Worm (Caenorhabditis elegans) whole organism, dauer: Measurements from ENCODE around the gene T22F7.1.

Experiments used
- unc-62 ChIP-seq: sonication (generic microtip); optimal IDR thresholded peaks from 2 replicates; lab custom pipeline; 2017; ENCODE audit warnings: missing biosample characterization, missing genetic modification reagents, missing genetic modification characterization

The T22F7.1 gene

DNA sequence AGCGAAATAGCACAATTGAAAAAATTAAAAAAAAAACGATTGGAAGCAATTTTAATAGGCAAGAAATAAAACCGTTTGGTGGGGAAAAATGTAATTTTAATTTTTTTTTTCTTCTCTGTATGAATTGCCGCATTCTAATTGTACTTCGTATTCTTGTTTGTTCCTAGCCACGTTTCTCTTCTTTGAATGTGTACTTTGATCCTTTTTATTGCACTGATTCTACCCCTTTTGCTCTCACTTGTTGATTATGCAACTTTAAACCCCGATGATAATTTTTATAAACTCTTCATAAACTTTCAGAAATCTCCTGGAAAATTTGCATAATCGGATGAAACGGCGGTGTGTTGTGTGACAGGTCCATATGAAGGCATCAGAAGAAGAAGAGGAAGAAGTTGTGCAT, at the start of gene T22F7.1:
T22F7.1 (plus strand) TSS at position 301 of the 400 bp plus-strand sequence.
- no peak for TF ChIP-seq unc-62 (GFP tag; lab: Kevin White, UChicago)

DNA sequence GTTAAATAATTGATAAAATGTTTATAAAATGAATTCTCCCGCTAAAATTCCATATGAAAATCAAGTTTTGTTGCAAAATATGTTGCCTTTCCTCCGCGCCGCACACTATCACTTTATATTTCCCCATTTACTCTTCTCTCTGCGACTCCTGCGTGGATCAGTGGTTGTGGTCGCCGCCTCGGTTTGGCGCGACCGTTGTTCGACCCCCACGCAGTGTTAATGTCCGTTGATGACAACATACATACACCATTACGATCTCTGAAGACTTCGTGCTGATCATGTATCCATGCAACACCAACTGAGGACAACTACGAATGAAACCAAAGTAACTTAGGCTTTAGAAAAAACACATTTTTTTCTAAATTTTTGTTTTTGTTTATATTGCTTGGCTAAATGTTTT, 39.3 kb upstream of the T22F7.1 start:
- TF ChIP-seq unc-62 (GFP tag; lab: Kevin White, UChicago): no peak

DNA sequence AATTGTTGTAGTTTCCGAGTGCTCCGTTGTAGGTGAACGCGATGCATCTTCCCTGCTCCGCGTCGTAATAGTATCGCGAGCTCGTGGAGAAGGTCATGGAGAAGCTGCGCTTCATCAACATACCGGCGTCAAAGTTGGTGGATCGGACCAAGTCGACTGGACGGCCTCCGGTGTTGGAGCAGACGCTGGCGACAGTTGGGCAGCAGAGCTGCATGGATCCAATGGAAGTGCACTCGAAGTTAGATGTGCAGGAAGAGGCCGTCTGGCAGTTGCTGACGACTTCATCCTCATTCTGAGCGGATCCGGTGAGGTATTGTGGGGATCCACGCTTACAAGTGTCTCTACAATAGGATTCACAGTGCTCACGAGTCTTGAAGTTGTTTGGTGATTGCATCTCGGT, 32.8 kb upstream of the T22F7.1 start:
- no peak for TF ChIP-seq unc-62 (GFP tag; lab: Kevin White, UChicago)

DNA sequence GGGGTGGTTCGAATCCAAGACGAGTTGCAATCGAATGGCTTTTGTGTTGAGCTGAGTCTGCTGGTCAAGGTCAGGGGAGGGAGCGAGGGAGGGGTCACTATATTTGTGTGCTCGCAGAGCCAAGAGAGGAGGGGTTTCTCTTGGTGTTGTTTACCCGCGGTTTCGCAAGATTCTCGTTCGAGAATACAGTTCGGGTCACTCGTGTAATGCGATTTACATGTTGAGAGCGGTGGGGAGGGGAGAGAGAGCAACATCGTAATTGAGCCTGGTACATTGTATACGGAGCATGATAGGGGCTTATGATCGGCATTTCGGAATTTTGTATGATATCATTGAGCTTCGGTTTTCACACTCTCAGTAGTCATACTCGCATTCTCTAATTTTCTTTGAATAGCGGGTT, 29.7 kb upstream of the T22F7.1 start, which contains the start of gene F30H5.3:
F30H5.3 (minus strand) TSS at position 101 of the 400 bp plus-strand sequence.
- no peak for TF ChIP-seq unc-62 (GFP tag; lab: Kevin White, UChicago)

DNA sequence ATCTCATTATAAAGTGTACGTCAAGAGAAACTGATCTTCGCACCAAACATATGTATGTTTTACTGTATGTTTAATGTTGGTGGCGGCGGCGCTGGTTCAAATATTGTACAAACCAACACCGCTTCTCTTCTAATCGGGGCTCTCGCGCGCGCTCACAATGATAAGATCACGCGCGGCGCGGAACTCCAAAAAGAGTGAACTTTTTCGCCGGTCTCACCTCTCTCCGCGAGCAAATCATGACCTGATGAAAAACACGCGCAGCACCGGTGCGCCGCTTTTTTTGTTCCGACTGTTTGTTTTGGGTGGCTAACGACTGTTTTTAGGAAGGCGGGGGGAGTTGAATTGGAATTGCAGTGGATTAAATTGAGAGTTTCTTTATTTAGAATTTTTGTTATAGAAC, 28.5 kb upstream of the T22F7.1 start:
- TF ChIP-seq unc-62 (GFP tag; lab: Kevin White, UChicago): no peak

DNA sequence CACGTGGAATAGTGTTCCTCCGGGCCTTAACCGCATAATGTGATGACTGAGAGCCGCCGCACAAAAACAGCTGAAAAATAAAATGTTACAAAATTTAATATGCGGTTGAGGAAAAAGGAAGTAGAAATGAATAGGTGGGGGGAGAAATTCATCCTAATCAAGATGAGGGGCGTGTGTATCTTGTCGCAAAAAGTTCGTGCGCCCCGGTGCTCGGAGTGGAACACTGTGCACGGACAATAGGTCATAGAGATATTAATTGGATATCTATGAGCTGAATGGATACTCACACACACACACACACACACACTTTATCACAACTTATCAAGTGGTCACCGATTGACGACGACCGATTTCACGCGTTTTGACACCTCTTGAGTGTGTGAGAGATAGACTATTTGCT, 17.9 kb upstream of the T22F7.1 start, which contains the start of gene T22F7.3:
T22F7.3 (minus strand) TSS at position 101 of the 400 bp plus-strand sequence.
- no peak for TF ChIP-seq unc-62 (GFP tag; lab: Kevin White, UChicago)

DNA sequence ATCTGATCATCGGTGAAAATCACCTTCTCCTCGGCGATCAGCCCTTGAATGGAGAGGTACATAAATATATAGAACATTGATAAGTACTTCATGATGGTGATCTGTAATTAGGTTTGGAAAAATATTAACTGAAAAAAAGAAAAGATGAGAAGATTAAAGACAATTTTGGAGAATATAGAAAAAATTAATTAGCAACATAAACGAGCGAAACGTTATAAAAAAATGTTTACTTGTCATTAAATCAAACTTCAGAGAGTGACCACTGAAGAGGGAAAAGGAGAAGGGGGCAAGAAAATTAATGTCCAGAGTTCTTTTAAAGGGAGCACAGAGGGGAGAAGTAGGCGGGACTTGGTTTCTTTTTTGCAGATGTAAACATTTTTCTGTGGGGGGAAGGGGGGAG, 15.0 kb upstream of the T22F7.1 start, which contains the start of gene T22F7.4:
T22F7.4 (minus strand) TSS at position 101 of the 400 bp plus-strand sequence.
- TF ChIP-seq unc-62 (GFP tag; lab: Kevin White, UChicago): no peak

DNA sequence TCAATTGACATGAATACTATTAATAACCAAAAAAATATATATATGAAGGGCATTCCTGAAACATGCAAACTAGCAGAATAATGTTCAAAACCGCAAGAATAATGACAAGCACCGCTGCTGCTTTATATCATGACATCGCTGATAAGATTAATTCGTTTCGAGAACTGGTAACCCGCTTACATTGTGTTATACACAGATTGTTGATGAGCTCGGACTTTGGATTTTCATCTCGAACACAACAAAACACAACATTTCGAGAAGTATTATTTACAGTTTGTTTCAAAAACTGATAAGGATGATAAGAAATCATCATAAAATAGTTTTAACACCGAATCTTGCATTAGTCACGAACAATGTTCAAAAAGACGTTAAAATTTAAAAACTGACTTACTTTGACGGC, 11.0 kb upstream of the T22F7.1 start:
- no peak for TF ChIP-seq unc-62 (GFP tag; lab: Kevin White, UChicago)

DNA sequence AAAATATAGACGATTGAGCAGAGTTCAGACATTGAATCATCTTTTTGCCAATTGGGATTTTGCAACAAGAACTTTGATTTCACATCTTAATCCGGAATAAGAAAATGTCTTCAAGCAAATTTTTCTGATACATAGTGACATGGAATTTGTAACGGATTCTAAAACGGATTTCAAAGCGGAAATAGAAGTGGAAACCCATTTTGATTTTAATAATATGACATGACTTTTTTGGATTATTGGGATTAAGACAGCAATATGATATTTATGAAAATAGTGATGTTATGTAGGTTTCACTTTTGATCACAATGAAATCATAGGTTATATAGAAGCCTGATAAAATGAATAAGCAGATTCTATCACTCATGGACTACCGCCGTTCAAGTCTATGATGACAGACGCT, 9.7 kb upstream of the T22F7.1 start:
- TF ChIP-seq unc-62 (GFP tag; lab: Kevin White, UChicago): no peak

DNA sequence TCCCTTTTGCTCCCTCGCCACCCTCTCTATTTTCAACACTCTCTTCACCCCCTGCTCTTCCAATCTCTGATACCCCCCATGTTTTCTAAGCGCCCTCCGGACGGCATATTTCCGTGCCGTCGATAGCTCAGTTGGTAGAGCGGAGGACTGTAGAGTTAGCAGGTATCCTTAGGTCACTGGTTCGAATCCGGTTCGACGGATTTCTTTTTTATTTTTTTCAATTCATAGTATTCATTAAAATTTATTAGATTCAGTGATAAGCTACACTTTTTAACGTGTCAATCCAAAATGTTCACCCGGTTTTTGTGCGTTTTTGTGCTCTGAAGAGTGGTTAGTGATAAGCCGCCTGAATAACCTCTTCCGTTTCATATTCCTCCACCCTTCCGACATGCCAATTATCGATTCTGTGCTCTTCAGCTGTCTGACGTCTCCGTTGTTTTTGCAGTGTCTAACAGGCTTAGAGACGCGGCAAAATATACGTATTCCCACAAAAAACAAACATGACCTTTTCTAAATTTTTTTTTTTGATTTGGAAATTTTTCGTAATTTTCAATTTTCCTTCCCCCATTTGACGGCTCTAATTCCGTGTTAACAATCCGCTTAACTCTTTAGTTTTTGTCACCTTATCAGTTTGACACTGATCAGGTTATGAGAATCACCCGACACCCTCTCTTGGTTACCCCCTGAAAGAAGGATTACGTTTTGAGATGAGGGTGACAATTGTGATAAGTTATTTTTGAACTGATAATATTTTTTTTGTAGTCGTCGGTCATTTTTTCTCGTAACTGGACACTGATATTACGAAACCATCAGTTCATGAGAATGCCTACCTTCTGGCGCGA, 6.4 kb upstream of the T22F7.1 start:
- no peak for TF ChIP-seq unc-62 (GFP tag; lab: Kevin White, UChicago)

DNA sequence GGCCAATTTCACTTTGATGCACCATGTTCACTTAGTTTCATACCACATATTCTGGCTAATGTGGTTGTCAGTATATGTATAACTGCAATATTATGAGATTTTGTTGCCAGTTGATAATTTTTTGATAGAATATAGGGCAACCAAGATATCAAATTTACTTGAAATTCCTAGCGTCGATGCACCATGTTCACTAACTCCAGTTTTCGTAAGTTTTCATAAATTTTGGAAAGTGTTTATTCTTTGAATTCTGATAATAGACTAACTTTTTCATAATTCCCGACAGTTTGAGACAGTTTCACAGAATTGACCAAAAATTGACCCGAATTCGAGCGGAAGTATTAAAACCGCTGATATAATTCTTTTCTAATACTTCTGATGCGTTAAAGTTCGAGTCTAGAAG, 4.8 kb upstream of the T22F7.1 start:
- no peak for TF ChIP-seq unc-62 (GFP tag; lab: Kevin White, UChicago)

DNA sequence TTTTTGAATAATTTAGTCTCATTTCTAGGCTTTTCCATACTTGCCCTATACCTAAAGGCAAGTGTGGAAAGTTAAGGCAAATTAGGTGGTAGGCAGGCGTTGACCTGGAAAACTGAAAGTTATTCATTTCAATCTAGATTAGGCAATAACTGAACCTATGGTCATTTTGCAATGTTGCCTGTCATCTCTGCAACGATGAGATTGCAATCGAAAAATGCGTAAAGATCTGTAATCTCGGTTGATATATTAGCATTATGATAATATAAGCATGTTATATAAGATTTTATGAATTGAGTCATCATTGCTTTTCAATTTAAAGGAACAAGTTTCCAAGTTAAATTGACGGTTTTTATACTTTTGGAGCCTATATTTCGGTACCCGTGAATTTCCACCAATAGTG, 5.8 kb downstream of the T22F7.1 start:
- TF ChIP-seq unc-62 (GFP tag; lab: Kevin White, UChicago): no peak

DNA sequence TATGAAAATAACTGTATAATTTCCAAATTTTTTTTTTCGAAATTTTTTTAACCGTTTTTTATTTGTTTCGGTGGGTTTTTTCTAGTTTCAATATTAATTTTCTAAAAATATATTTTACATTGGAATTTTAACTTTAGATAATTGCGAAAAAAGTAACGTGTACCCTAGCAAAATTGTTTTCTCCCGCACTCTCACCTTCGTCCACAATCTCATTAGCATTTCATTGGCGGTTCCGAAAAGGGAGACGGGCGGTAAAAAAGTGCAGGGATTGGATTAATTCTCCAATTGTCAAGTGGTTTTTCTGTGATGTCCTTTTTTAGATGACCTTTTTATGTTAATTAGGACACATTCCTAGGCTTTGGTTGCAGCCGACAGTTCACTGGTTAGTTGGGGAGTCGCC, 7.4 kb downstream of the T22F7.1 start:
- no peak for TF ChIP-seq unc-62 (GFP tag; lab: Kevin White, UChicago)

DNA sequence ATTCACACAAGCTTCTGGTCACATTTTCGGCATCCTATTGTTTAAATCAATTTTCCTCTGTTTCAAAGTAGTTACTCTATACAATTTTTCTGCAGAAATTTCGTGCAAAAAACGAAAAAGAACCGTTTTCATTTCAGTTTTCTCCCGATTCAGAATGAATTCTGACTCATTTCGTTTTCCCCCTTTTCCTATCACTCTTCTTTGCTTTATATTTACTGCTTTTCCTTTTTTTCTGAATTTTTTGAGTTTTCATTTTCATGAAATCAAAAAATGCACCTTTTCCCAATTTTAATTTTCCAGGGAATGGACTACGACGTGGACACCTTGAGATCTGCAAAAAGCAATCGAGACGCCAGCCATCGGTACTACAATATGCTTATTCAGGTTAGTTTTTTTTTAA, 13.8 kb downstream of the T22F7.1 start, which contains the start of gene B0353.1:
B0353.1 (plus strand) TSS at position 301 of the 400 bp plus-strand sequence.
- TF ChIP-seq unc-62 (GFP tag; lab: Kevin White, UChicago): no peak

DNA sequence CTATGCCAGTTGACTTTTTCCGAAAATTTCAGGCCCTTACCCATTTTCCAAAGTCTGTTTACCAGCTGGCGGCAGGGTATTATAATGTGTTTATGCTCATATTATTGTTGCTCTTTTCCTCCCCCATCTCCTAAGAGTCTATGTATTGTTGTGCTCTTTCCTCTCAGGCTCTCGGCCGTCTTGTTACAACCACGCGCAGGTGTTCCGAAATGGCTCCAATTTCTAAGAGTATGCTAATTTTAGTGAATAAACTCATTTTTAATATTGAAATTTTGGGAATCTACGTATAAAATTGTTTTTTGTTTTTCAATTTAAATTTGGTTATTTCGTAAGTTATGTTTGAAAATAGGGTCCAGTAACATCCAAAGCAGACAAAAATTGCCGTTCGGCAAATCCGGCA, 16.2 kb downstream of the T22F7.1 start:
- TF ChIP-seq unc-62 (GFP tag; lab: Kevin White, UChicago): no peak

DNA sequence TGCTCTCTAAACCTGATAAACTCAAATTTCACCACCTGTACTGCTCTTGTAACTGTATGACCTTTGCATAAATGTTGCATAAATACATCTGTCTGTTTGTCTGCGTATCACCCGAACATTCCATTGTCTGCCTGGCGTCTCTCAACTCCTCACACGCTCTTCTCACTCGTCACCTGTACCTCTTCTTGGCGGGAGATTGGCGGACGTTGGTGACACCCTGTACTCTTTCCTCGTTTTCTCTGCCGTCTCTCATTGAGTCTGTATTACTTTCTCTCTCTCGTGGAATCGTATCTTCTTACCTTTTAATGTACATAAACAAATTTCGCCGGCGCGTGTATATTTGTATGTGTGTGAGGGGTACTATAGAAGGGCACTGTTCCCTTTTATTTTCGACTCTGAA, 17.0 kb downstream of the T22F7.1 start:
- no peak for TF ChIP-seq unc-62 (GFP tag; lab: Kevin White, UChicago)

DNA sequence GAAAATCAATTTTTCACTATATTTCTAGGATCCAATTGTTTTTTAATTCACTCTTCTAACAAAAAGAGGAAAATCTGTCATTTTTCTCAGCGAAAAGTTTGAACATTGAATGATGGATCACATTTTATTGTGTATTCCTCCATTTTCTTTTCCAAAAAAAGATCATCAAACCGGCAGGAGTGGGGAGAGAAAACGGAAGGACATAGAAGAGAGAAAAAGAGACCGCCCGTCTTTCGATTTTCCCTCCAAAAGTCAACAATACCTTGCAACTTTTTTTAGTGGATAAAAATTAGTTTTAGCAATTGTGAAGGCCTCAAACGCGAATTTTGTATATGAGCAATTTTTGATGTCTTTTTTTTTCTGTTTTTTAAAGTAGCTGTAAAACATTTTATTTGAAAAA, 21.9 kb downstream of the T22F7.1 start:
- TF ChIP-seq unc-62 (GFP tag; lab: Kevin White, UChicago): no peak
